Worm (Caenorhabditis elegans): ENCODE results near the gene F54F7.8.

- TF ChIP-seq sox-2 (GFP tag; IDR thresholded peaks at IDR 0.05) (no peak), K02D7.2 (tag; optimal IDR thresholded peaks at IDR 0.05) (no peak), pag-3 (tag; optimal IDR thresholded peaks at IDR 0.05; ENCODE audit: borderline replicate concordance) (no peak), T23F11.4 (GFP tag; optimal IDR thresholded peaks at IDR 0.05) (no peak), tbx-7 (tag; optimal IDR thresholded peaks at IDR 0.05) (no peak)
Observed at ce11 chrX:11826892-11827291, 27.9 kb downstream of the F54F7.8 start.
